Worm (Caenorhabditis elegans): ENCODE data around the gene ech-5.
"Not testable (repeated sequence)": the region's sequence is repeated elsewhere in the genome, so short reads cannot be mapped to it uniquely, and the experiment has no call there.

ech-5 gene

DNA sequence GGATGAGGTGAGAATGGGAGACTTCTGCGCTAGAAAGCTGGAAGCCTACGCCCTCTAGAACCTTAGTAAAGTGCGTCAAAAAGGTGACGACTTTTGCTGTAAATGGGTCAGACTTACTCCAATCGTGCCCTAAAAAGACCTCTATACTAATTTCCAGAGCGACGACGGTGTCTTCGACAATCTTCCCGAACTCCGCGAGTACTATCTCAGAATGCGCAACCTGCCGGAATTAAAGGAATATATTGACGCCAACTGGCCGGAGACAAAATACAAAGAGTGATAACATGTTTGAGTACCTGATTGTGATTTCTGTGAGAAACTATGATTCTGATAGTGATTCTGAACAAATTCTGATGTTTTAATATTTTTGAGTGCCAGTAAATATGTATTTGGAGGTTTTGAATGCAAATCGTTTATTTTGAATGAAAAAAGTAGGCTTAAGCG is 34.8 kb upstream of the ech-5 start:
- TF ChIP-seq flt-1 (GFP tag; IDR thresholded peaks at IDR 0.05), result no peak
- TF ChIP-seq sea-1 (GFP tag; conservative IDR thresholded peaks at IDR 0.05), result no peak
- no peak for TF ChIP-seq ceh-36 (tag; optimal IDR thresholded peaks at IDR 0.05)
- TF ChIP-seq hmg-4 (GFP tag; optimal IDR thresholded peaks at IDR 0.05), result no peak
- TF ChIP-seq ceh-13 (GFP tag; optimal IDR thresholded peaks at IDR 0.05), result no peak
- no peak for TF ChIP-seq tbx-37 (GFP tag; conservative IDR thresholded peaks at IDR 0.05)
- no peak for TF ChIP-seq pes-1 (GFP tag; IDR thresholded peaks at IDR 0.05)
- TF ChIP-seq scrt-1 (GFP tag; IDR thresholded peaks at IDR 0.05), result no peak
- no peak for TF ChIP-seq ama-1 (optimal IDR thresholded peaks at IDR 0.05)
- no peak for TF ChIP-seq B0310.2 (tag; optimal IDR thresholded peaks at IDR 0.05)
- TF ChIP-seq aly-1 (tag; optimal IDR thresholded peaks at IDR 0.05), result no peak
- TF ChIP-seq hnd-1 (tag; optimal IDR thresholded peaks at IDR 0.05), result no peak
- no peak for TF ChIP-seq hmbx-1 (tag; optimal IDR thresholded peaks at IDR 0.05)
- no peak for TF ChIP-seq tbx-11 (GFP tag; IDR thresholded peaks at IDR 0.05)
- no peak for TF ChIP-seq ets-7 (tag; optimal IDR thresholded peaks at IDR 0.05)

DNA sequence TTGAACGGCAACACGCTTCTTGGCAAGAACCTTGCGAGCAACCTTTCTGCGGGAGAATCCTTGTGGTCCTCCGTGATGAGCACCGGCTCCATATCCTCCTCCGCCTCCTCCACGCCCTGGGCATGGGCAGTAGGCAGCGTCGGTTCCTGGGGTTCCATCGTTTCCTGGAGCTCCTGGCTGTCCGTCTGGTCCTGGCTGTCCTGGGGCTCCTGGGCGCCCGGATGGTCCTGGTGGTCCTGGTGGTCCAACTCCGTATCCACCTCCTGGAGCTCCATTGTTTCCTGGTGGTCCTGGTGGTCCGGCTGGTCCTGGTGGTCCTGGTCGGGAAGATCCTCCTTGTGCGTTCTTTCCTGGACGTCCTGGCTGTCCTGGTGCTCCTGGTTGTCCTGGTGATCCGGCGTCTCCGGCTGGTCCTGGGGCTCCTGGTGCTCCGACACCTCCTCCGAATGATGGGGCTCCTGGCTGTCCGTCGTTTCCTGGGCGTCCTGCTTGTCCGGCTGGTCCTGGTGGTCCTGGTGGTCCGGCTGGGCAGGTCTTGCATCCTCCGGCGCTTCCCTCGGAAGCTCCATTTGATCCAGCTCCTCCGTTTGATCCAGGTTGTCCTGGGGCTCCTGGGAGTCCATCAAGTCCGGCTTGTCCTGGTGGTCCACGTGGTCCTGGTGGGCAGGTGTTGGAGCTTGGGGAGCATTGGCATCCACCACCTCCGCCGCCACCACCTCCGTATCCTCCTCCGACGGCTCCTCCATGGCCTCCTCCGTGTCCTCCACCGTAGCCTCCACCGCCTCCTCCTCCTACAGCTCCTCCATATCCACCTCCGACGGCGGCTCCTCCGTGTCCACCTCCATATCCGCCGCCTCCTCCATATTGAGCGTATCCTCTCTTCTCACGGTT is 34.1 kb upstream of the ech-5 start:
- TF ChIP-seq ceh-13 (GFP tag; optimal IDR thresholded peaks at IDR 0.05) (no peak), F13C5.2 (tag; optimal IDR thresholded peaks at IDR 0.05) (no peak), flt-1 (GFP tag; IDR thresholded peaks at IDR 0.05) (no peak), tbx-37 (GFP tag; conservative IDR thresholded peaks at IDR 0.05) (no peak), ets-7 (tag; optimal IDR thresholded peaks at IDR 0.05) (no peak), ama-1 (optimal IDR thresholded peaks at IDR 0.05) (no peak), scrt-1 (GFP tag; IDR thresholded peaks at IDR 0.05) (no peak), B0310.2 (tag; optimal IDR thresholded peaks at IDR 0.05) (no peak), sea-1 (GFP tag; conservative IDR thresholded peaks at IDR 0.05) (no peak), hnd-1 (tag; optimal IDR thresholded peaks at IDR 0.05) (no peak), hmg-4 (GFP tag; optimal IDR thresholded peaks at IDR 0.05) (no peak), pes-1 (GFP tag; IDR thresholded peaks at IDR 0.05) (no peak), ceh-36 (tag; optimal IDR thresholded peaks at IDR 0.05) (no peak), aly-1 (tag; optimal IDR thresholded peaks at IDR 0.05) (no peak), hmbx-1 (tag; optimal IDR thresholded peaks at IDR 0.05) (no peak), tbx-11 (GFP tag; IDR thresholded peaks at IDR 0.05) (no peak), tra-4 (tag; optimal IDR thresholded peaks at IDR 0.05) (no peak)

DNA sequence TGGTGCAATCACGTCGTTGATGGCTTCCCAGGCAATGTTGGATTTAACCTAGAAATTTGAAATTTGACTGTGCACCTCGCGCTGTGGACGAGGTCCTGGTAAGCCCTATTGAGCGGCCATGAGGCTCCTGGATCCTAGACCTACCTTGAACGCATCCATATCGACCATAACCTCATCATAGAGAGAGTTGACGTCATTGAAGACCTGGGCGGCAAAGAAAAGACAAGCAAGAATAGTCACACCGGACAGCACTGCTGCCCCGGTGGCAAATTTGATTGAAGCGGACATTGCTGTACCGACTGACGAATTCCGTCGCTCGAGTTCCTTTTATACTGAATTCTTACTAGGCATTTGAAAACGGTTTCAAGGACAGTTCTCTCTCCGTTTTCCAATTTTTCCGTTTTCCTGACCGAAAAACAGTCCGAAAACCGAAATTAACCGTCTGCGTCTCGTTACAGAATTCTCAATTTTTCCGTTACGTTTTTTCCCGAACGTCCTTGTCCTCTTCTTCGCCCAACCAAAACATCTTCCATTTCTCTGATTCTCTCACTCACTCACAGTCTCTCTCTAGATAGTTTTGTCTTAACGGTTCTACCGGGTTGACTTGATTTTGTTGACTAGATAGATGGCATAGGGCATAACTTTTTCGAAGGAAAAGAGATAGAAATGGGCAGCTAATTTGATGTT is 33.3 kb upstream of the ech-5 start, which contains the start of gene col-103:
Gene col-103 (minus strand): TSS at position 302 of the 687 bp plus-strand sequence.
- TF ChIP-seq hmg-4 (GFP tag; optimal IDR thresholded peaks at IDR 0.05), result no peak
- TF ChIP-seq tbx-37 (GFP tag; conservative IDR thresholded peaks at IDR 0.05), result no peak
- TF ChIP-seq flt-1 (GFP tag; IDR thresholded peaks at IDR 0.05), result no peak
- no peak for TF ChIP-seq ama-1 (optimal IDR thresholded peaks at IDR 0.05)
- TF ChIP-seq F13C5.2 (tag; optimal IDR thresholded peaks at IDR 0.05), result no peak
- TF ChIP-seq hnd-1 (tag; optimal IDR thresholded peaks at IDR 0.05), result no peak
- TF ChIP-seq ets-7 (tag; optimal IDR thresholded peaks at IDR 0.05), result no peak
- no peak for TF ChIP-seq sea-1 (GFP tag; conservative IDR thresholded peaks at IDR 0.05)
- TF ChIP-seq scrt-1 (GFP tag; IDR thresholded peaks at IDR 0.05), result no peak
- TF ChIP-seq aly-1 (tag; optimal IDR thresholded peaks at IDR 0.05), result no peak
- TF ChIP-seq B0310.2 (tag; optimal IDR thresholded peaks at IDR 0.05), result no peak
- no peak for TF ChIP-seq tbx-11 (GFP tag; IDR thresholded peaks at IDR 0.05)
- no peak for TF ChIP-seq hmbx-1 (tag; optimal IDR thresholded peaks at IDR 0.05)

DNA sequence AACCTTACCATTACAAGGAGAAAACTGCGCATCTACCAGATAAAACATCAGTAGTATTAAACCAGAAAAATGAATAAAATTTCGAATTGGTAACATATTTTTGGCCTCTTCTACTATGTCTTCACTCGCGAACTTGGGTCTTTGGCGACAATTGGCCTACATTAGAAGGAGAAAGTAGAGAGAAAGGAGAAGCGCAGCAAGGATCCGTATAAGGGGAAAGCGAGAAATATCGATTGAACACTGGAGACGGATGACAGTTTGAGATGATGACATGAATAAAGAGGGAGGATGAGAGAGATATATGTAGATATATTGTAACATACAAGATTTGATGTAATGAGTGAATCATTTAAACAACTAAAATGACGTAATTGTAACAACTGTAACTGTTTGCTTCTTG is 28.5 kb upstream of the ech-5 start, which contains the start of gene F56B3.2:
Gene F56B3.2 (minus strand): TSS at position 273 of the 400 bp plus-strand sequence.
- no peak for TF ChIP-seq flt-1 (GFP tag; IDR thresholded peaks at IDR 0.05)
- TF ChIP-seq aly-1 (tag; optimal IDR thresholded peaks at IDR 0.05), result no peak
- no peak for TF ChIP-seq ama-1 (optimal IDR thresholded peaks at IDR 0.05)
- TF ChIP-seq hnd-1 (tag; optimal IDR thresholded peaks at IDR 0.05), result no peak
- TF ChIP-seq tra-4 (tag; optimal IDR thresholded peaks at IDR 0.05), result no peak
- no peak for TF ChIP-seq ceh-36 (tag; optimal IDR thresholded peaks at IDR 0.05)
- TF ChIP-seq hmg-4 (GFP tag; optimal IDR thresholded peaks at IDR 0.05), result no peak
- no peak for TF ChIP-seq B0310.2 (tag; optimal IDR thresholded peaks at IDR 0.05)
- TF ChIP-seq pes-1 (GFP tag; IDR thresholded peaks at IDR 0.05), result no peak
- no peak for TF ChIP-seq ceh-13 (GFP tag; optimal IDR thresholded peaks at IDR 0.05)

DNA sequence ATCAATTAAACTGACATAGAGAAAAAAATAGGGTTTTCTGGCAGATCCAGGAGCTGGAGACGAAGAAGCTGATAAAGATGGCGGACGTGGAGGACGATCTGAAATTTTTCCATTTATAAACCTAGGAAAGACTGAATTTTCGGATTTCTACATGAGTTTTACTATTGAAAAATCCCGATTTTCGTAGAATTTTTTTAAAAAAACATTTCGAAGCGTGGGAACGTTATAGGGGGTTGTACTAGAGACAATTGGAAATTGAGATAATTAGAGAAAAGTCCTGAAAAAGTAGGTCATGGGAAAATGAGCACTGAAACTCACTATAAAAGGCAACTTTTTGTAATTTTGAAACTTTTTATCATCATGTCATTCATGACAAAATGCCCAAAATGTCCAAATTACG is 25.8 kb upstream of the ech-5 start, which contains the start of gene F56B3.9:
Gene F56B3.9 (plus strand): TSS at position 301 of the 400 bp plus-strand sequence.
- TF ChIP-seq ceh-13 (GFP tag; optimal IDR thresholded peaks at IDR 0.05); flt-1 (GFP tag; IDR thresholded peaks at IDR 0.05); tbx-37 (GFP tag; conservative IDR thresholded peaks at IDR 0.05): not testable (repeated sequence)

DNA sequence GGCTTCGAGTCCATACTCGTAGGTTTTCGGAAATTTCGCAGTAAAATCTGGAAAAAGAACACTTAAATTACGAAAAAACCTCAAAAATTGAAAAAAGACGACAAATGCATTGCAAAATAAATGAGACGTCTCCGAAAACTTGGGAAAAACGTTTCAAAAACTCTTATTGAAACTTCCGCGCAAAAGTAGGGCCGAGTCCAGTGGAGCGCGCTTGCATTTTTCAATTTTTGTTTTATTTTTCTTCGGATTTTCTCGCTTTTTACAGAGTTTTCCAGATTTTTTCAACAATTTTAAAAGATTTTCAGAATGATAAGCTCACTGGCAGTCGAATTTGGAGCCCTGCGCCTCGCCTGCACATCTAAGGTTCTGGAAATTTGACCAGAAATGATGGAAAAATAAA is 23.9 kb upstream of the ech-5 start, which contains the start of gene mrpl-2:
Gene mrpl-2 (plus strand): TSS at position 307 of the 400 bp plus-strand sequence.
- TF ChIP-seq ets-7 (tag; optimal IDR thresholded peaks at IDR 0.05), result no peak
- no peak for TF ChIP-seq F13C5.2 (tag; optimal IDR thresholded peaks at IDR 0.05)
- no peak for TF ChIP-seq ceh-13 (GFP tag; optimal IDR thresholded peaks at IDR 0.05)
- no peak for TF ChIP-seq hnd-1 (tag; optimal IDR thresholded peaks at IDR 0.05)
- no peak for TF ChIP-seq tbx-37 (GFP tag; conservative IDR thresholded peaks at IDR 0.05)
- no peak for TF ChIP-seq ama-1 (optimal IDR thresholded peaks at IDR 0.05)
- no peak for TF ChIP-seq tra-4 (tag; optimal IDR thresholded peaks at IDR 0.05)
- no peak for TF ChIP-seq sea-1 (GFP tag; conservative IDR thresholded peaks at IDR 0.05)
- no peak for TF ChIP-seq pes-1 (GFP tag; IDR thresholded peaks at IDR 0.05)
- no peak for TF ChIP-seq aly-1 (tag; optimal IDR thresholded peaks at IDR 0.05)
- TF ChIP-seq tbx-11 (GFP tag; IDR thresholded peaks at IDR 0.05), result no peak
- TF ChIP-seq scrt-1 (GFP tag; IDR thresholded peaks at IDR 0.05), result no peak
- TF ChIP-seq hmg-4 (GFP tag; optimal IDR thresholded peaks at IDR 0.05), result no peak
- TF ChIP-seq B0310.2 (tag; optimal IDR thresholded peaks at IDR 0.05), result no peak
- no peak for TF ChIP-seq hmbx-1 (tag; optimal IDR thresholded peaks at IDR 0.05)
- TF ChIP-seq flt-1 (GFP tag; IDR thresholded peaks at IDR 0.05), result no peak
- TF ChIP-seq ceh-36 (tag; optimal IDR thresholded peaks at IDR 0.05), result no peak

Data from whole organism, early embryonic.